Worm (Caenorhabditis elegans) whole organism, midembryonic: ENCODE data around the gene F21D9.2.

ENCODE experiments used
- T22C8.4 ChIP-seq: fragments of 200-800 bp; sonication (Bioruptor generic); IDR thresholded peaks from 2 replicates; pipeline ENCODE4 v1.3.6; 2022; ENCODE audit warnings: missing genetic modification characterization, missing compliant biosample characterization
- cog-1 ChIP-seq: sonication (generic microtip); optimal IDR thresholded peaks from 2 replicates; lab custom pipeline; 2016; ENCODE audit warnings: missing genetic modification characterization, missing compliant biosample characterization
- klf-2 ChIP-seq: fragments of 200-800 bp; sonication (Bioruptor generic); conservative IDR thresholded peaks from 2 replicates; pipeline ENCODE4 v1.3.6; 2022; ENCODE audit warnings: missing genetic modification reagents, missing genetic modification characterization, missing compliant biosample characterization
- med-1 ChIP-seq: sonication (generic microtip); optimal IDR thresholded peaks from 2 replicates; lab custom pipeline; 2017; ENCODE audit warnings: missing genetic modification characterization, mild to moderate bottlenecking, missing compliant biosample characterization, antibody characterized with exemption, missing genetic modification reagents; ENCODE audit not compliant: insufficient read depth
- ref-1 ChIP-seq: fragments of 200-800 bp; sonication (Bioruptor generic); conservative IDR thresholded peaks from 2 replicates; pipeline ENCODE4 v1.3.6; 2022; ENCODE audit warnings: missing genetic modification reagents, missing genetic modification characterization, missing compliant biosample characterization
- tab-1 ChIP-seq: fragments of 200-800 bp; sonication (Bioruptor generic); IDR thresholded peaks from 2 replicates; pipeline ENCODE4 v1.3.6; 2022; ENCODE audit warnings: missing genetic modification characterization, missing compliant biosample characterization

DNA sequence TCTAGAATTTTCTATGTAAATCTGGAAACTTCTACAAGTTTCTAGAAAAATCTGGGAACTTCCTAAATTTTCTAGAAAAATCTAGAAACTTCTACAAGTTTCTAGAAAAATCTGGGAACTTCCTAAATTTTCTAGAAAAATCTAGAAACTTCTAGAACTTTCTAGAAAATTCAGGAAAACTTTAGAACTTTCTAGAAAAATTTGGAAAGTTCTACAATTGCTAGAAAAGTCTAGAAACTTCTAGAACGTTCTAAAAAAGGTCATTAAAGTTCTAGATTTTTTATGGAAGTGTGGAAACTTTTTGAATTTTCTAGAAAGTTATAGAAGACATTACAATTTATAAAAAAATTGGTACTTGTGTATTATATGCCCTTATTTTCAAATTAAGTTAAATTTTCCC is 30.8 kb upstream of the F21D9.2 start, which contains the start of gene F55C9.5:
- TF ChIP-seq tab-1 (GFP tag; lab: Robert Waterston, UW) (no peak), klf-2 (no peak), cog-1 (tag; lab: Kevin White, UChicago) (no peak), ref-1 (GFP tag; lab: Robert Waterston, UW) (no peak), med-1 (GFP tag; lab: Kevin White, UChicago) (no peak), T22C8.4 (GFP tag; lab: Robert Waterston, UW) (no peak)
